Fruit fly (Drosophila melanogaster): ENCODE data around the gene CG14823.

The CG14823 gene

DNA sequence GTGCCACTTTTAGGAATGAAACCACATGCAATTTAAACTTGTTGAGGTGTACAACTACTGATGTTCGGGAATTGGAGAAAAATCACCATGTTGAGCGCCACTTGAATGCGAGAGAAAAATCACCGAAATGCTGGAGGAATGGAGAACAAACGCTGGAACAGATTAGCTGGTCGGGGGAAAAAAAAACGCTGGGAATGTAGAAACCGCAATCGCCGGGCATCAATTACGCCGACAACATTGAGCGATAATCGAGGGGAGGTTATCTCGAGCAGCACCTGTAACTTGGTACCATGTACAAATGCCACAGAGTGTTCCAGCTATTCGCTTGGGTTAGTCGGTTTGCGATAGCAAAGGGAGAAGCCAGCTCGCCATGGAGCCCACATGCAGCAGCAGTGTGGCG, at the start of gene CG14823:
TSS of gene CG14823 (plus strand) at position 301 of the 400 bp plus-strand sequence.
- TF ChIP-seq noc (tag; optimal IDR thresholded peaks at IDR 0.05), result no peak

DNA sequence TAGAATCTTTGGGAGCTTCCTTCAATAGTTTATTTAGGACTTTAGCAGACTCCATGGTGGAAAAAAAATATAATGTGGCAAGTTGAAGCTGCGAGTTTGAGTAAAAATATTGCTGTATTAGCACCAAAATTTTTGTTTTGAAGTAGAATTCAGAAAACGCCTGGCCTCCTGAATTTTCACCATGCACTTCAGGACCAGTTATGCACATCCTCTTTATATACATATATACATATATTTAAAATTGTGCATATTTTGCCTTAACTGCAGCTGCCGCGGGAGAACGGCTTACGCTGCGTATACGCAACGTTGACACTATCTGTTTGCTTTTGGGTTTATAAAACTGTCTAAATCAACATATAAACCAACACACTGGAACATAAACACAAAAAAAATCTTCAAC, 39.4 kb upstream of the CG14823 start, which contains the start of gene CG17744:
TSS of gene CG17744 (minus strand) at position 101 of the 400 bp plus-strand sequence.
- no peak for TF ChIP-seq noc (tag; optimal IDR thresholded peaks at IDR 0.05)

DNA sequence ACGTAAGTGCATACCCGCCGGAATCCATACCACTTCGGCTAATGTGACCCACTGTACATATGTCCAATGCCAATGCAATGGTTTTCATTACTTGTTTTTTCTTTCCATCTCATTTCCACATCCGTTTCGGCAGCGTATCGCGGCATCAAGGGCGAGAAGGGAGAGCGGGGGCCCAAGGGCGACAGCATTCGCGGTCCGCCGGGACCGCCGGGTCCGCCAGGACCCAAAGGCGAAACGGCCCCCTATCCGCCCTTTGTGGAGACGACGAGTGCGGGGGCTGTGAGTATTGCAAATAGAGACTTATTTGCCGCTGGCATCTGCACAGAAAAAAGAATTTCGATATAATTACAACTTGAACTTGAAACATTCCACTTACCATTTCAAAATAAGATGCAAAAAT, 31.1 kb upstream of the CG14823 start:
- no peak for TF ChIP-seq noc (tag; optimal IDR thresholded peaks at IDR 0.05)

DNA sequence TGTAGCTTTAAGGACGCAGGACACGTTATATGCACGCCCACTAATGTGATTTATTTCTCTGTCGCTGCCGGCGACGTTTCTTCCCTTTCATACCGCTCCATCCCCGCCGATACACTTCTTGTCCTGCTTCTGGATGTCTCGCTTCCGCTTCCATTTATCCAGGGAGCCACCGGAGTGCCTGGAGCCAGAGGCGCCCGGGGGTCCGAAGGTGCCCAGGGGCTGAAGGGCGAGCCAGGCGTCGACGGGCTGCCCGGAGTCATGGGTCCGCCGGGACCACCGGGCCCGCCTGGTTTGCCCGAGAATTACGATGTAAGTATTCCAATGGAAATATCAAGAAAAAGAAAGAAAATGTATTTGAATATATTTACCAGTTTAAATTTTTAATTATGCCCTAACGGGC, 28.3 kb upstream of the CG14823 start:
- TF ChIP-seq noc (tag; optimal IDR thresholded peaks at IDR 0.05), result no peak

DNA sequence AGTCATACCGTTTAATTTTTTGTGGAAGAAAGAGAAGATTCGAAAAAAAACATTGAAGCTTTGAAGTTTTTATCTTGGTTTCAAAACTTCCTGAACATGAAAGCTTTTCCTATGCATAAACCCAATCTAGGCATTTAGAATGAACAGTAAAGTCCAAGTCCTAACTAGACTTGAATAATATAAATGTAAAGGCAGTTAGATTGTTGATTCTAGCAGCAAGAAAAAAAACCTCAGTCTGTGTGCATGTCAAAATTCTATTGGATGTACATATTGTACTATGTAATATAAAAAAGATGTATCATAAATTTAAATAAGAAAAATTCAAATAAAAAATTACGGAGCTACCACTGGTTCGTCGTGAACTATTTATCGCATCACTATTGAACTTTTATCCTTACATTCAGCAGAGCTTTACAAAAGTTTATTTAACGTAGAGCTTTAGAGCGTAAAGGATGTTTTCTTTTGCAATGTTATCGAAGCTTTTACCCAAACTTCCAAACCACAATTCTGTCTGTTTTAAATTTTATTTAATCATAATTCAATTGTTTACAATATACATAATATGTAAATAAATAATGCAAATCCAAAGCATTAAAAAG, 7.6 kb upstream of the CG14823 start:
- no peak for TF ChIP-seq noc (tag; optimal IDR thresholded peaks at IDR 0.05)

DNA sequence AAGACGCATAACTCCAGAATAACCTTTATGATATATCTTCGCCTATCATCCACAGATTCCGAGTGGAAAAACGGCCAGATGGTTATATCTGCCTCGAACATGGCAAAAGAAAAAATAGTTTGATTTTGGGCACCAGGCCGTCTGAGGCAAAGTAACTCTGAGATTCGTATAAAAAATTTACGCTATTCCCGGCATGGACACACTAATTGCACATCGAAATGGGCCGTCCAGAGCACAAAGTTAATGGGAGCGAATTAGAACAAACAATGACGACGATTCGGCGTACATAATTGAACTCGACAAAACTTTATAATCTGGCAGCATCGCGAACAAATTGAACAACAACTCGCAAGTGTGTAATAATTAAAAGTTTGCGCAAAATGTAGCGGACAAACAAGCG, 3.0 kb downstream of the CG14823 start, which contains the start of gene CG32391:
TSS of gene CG32391 (minus strand) at position 101 of the 400 bp plus-strand sequence.
- no peak for TF ChIP-seq noc (tag; optimal IDR thresholded peaks at IDR 0.05)

DNA sequence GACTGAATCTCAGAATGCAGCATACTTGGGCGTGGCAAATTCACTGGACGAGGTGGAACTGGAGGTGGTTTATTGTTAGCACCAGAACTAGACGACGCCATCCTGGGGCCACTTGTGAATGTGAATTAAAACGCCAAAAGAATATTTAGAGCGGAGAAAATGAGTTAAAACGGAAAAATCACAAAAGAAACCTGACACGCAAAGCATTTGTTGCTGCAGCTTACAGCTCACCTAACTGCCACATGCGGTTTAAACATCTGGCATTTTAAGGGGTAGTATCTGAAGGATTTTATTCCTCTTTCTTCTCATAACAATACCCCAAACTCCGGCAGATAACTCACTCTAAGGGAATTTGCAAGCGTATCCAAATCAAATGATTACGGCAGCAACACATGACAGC, 9.0 kb downstream of the CG14823 start, which contains the start of gene CG34030:
TSS of gene CG34030 (minus strand) at position 101 of the 400 bp plus-strand sequence.
- TF ChIP-seq noc (tag; optimal IDR thresholded peaks at IDR 0.05), result no peak

DNA sequence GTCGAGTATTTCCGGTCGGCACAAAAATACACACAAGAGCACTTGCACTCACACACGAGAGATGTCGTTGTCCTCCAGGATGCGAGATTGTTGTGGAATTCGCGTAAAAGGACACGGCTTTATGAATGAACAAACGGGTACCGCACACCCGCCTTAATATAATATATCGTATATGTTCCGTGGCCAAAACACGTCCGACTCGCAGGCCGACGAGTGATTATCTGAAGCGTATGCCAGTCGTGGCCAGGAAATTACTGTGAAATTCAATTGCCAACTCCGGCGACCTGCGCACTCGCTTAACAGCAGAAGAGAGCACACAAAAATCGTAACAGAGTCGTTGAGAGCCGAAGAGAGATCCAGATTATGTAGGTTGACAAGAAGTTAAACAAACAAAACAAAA, 11.1 kb downstream of the CG14823 start, which contains the start of gene CG8641:
TSS of gene CG8641 (minus strand) at position 205 of the 400 bp plus-strand sequence.
- no peak for TF ChIP-seq noc (tag; optimal IDR thresholded peaks at IDR 0.05)

DNA sequence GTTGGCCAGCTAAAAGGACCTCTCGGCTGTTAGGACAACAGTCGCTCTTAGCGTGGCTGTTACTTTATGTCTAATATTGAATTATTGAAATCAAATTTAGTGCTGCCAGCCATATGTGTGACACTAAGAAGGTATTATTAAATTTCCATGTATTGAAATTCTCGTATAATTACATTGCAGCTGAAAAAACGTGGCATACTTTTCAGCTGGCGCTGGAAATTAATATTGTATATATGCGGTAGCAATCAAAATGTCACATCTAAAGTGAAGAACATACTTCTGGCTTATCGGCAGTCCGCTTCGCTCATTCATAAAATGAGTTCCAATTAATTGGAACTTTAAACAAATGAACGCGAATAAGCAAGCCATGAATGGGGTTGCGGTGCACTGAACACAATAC, 16.1 kb downstream of the CG14823 start:
- TF ChIP-seq noc (tag; optimal IDR thresholded peaks at IDR 0.05), result no peak

DNA sequence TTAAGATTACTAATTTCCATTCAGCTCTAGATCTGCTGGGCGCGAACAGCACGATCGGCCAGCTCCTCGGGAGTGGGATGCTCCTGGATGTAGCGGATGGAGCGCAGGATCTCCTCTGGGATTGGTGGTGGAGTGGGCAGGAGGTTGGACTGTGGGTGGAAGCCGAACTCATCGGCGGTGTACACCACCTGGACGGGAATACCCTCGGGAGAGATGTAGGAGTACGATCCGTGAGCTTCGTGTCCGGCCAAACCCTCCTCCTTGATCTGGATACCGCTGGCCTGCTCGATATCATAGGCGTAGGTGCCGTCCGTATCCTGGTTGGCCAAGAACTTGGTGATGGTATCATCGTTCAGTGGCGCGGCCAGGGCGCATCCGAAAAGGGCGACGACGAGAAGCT, 20.0 kb downstream of the CG14823 start:
- no peak for TF ChIP-seq noc (tag; optimal IDR thresholded peaks at IDR 0.05)

DNA sequence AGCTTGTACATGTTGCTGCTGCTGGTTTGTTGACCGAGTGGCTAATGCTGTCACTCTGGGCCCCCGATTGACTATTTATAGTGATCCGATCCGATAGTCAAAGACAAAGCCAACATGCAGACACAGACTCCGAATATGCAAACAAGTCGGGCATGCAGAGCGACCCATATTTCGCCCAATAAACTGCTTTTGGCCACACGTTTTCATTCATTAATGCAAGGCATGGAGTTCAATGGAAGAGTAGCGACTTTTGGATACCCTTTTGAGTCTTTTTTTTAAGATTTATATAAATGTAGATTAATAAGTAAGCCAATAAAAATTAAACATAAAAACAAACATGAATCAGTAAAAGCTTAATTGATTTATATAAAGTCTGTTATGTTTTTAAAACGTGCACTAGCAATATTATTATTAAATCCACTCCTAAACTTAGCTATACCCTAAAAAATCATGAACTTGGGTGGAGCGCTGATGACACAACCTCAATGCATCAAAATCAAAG, 20.5 kb downstream of the CG14823 start, which contains the start of gene Cpr65Ea:
TSS of gene Cpr65Ea (minus strand) at position 51 of the 502 bp plus-strand sequence.
- no peak for TF ChIP-seq noc (tag; optimal IDR thresholded peaks at IDR 0.05)

DNA sequence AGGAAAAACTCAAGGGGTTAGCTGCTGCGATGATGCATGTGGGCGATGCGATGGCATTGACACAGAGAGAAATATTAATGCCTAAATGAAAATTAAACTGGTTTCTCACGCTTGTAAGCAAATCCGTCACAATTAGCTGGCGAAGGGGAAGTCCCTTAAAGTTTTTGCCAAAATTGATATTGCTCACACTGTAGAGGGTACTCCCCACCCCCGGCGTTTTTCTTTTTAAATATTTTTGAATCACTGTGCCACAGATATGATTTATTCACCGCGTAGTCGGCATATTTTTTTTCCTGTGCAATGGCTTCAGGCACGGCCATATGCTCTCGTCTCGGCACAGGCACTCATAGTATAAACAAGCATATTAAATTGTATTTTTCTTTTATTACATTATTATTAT, 21.2 kb downstream of the CG14823 start:
- TF ChIP-seq noc (tag; optimal IDR thresholded peaks at IDR 0.05), result no peak

DNA sequence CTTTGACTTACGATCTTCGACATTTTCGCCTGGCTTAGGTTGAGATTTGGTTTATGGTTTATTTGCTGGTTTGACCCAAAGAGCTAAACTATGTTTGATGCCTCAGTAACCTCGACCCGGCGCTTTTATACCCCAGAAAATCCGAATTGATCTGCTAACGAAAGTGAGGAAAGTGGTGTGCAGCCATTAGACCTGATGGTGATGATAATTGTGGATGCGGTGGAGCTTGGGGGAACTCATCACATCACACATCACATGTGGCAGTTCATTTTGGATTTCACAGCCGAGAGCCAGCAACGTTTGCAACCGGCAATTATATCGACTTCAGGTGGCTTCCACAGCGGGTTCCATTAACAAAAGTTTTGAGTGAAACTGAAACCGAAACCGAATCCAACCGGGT, 22.6 kb downstream of the CG14823 start, which contains the start of gene Cpr65Eb:
TSS of gene Cpr65Eb (minus strand) at position 101 of the 400 bp plus-strand sequence.
- TF ChIP-seq noc (tag; optimal IDR thresholded peaks at IDR 0.05), result no peak

DNA sequence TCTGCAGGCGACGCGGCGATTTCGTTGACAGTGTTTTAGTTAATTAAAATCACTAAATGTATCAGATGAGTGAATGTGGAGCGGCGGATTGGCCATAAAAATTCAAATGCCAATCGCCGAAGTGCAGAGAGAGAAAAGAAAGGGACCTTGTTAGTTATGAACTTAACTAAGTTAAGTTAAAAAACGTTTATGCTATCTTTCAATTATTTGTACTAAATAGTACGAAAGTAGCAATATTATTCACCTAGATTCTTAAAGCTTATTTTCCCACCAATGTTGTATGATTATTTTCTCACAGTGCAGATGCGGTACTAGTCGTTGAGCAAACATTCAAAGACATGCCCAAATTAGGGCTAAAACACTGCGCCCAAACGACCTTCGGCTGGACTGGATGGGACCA, 24.6 kb downstream of the CG14823 start:
- no peak for TF ChIP-seq noc (tag; optimal IDR thresholded peaks at IDR 0.05)

DNA sequence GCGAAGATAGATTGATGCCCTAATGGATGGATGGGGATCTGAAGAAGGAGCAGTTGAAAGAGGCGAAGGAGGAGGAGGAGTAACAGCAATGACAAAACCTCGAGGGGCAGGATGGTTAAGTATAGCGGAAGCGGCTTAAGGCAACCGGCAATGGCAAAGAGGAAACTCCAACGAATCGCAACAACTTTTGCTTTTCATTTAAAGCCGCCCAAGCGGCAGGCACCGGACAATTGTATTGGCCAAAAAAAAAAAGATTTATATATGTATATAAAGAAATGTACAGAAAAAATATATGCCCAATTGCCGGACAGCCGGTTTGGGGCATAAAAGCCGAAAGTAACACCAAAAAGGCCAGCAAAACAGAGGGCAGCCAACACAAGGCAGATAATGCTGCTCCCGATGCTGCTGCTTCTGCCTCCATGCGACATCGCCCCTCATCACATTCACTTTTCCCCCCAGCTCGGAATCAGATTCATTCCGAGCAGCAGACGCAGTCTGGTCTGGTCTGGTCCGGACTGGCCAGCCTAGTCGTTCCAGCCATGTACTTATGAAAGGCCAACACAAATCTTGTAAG, 25.3 kb downstream of the CG14823 start:
- TF ChIP-seq noc (tag; optimal IDR thresholded peaks at IDR 0.05), result no peak

DNA sequence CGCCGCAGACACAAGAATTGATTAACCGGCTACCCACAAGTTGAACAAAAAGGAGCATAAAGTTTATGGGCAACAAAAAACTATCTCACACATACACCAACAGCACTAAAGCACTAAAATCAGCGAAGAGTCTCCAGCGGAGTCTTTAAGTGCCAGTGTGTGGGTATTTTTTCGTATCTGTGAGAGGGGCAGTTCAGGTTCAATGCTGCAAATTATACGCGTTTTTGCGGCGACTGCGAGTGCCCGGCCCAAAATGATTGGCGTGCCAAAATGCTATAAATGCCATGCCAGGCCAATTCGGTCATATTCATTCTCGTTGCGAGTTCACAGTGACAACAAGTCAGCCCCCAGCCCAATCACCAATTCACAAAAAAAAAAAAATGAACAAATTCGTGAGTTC, 26.8 kb downstream of the CG14823 start, which contains the start of gene Cpr65Ec:
TSS of gene Cpr65Ec (plus strand) at position 301 of the 400 bp plus-strand sequence.
- no peak for TF ChIP-seq noc (tag; optimal IDR thresholded peaks at IDR 0.05)

DNA sequence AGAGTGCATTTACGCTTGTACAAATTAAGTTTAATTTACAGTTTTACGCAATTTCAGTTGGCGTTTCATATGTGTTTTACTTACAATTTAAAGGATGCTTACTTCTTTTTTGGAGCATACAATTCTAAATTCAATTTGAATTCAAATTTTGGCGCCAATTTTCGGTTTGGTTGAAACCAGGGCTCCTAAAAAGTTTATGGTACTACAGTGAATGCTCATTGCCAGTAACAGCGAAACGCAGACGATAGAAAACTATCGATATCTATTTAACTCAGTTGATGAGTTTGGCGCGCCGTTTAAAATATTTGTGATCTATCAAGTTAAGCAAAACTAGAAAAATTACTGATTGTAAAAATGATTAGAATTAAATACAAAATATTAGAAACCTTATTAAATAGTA, 27.9 kb downstream of the CG14823 start:
- TF ChIP-seq noc (tag; optimal IDR thresholded peaks at IDR 0.05), result no peak

Measured in whole organism, larva.